2 fruit fly cellular contexts compared by ENCODE assay signal in genomic region chr2L:20287189-20287588, dm6.
TF ChIP-seq lines count a peak whose summit lies in the region.

No protein-coding gene starts in this region.

TF ChIP-seq in whole organism, embryonic, 481 proteins besides CTCF, POLR2A, EP300 and RAD21 (continued from another document and continues in another):
- TF ChIP-seq disco-r (GFP tag; optimal IDR thresholded peaks at IDR 0.05; lab: Kevin White, UChicago) (peak; percentile 15), insv (GFP tag; optimal IDR thresholded peaks at IDR 0.05; lab: Kevin White, UChicago) (peak in 1 of 2 experiments; percentile 59), CG12299 (tag; optimal IDR thresholded peaks at IDR 0.05; lab: Kevin White, UChicago) (peak; percentile 46), CG3407 (GFP tag; optimal IDR thresholded peaks at IDR 0.05; lab: Kevin White, UChicago) (peak; percentile 68), BEAF-32 (GFP tag; optimal IDR thresholded peaks at IDR 0.05; lab: Kevin White, UChicago) (no peak), CG16815 (GFP tag; optimal IDR thresholded peaks at IDR 0.05; lab: Kevin White, UChicago) (no peak), CG3995 (GFP tag; optimal IDR thresholded peaks at IDR 0.05; lab: Kevin White, UChicago) (peak; percentile 7), CG4820 (GFP tag; optimal IDR thresholded peaks at IDR 0.05; lab: Kevin White, UChicago) (no peak), CG13424 (tag; optimal IDR thresholded peaks at IDR 0.05; lab: Kevin White, UChicago) (peak; percentile 31), lbe (GFP tag; optimal IDR thresholded peaks at IDR 0.05; lab: Kevin White, UChicago) (no peak), pfk (GFP tag; optimal IDR thresholded peaks at IDR 0.05; lab: Kevin White, UChicago) (peak; percentile 34), HLH4C (GFP tag; IDR thresholded peaks at IDR 0.05; lab: Robert Waterston, UW; ENCODE audit: partially characterized antibody) (no peak), CG10462 (GFP tag; optimal IDR thresholded peaks at IDR 0.05; lab: Kevin White, UChicago) (peak; percentile 12), CG10543 (GFP tag; optimal IDR thresholded peaks at IDR 0.05; lab: Kevin White, UChicago) (peak; percentile 57), CG11085 (GFP tag; IDR thresholded peaks at IDR 0.05; lab: Robert Waterston, UW) (peak; percentile 48; the same call in 1 of the 2 replicates), salm (tag; optimal IDR thresholded peaks at IDR 0.05; lab: Kevin White, UChicago) (peak; percentile 31), CG3281 (GFP tag; optimal IDR thresholded peaks at IDR 0.05; lab: Kevin White, UChicago) (peak; percentile 76), jing (GFP tag; optimal IDR thresholded peaks at IDR 0.05; lab: Kevin White, UChicago) (peak; percentile 26), CG10209 (GFP tag; optimal IDR thresholded peaks at IDR 0.05; lab: Kevin White, UChicago) (peak; percentile 59), Mes4 (GFP tag; optimal IDR thresholded peaks at IDR 0.05; lab: Kevin White, UChicago) (peak; percentile 65), CG10274 (GFP tag; optimal IDR thresholded peaks at IDR 0.05; lab: Kevin White, UChicago) (peak; percentile 30), unpg (GFP tag; optimal IDR thresholded peaks at IDR 0.05; lab: Kevin White, UChicago) (peak; percentile 82), ind (GFP tag; optimal IDR thresholded peaks at IDR 0.05; lab: Kevin White, UChicago) (no peak), ash1 (GFP tag; optimal IDR thresholded peaks at IDR 0.05; lab: Kevin White, UChicago) (no peak), CG15011 (GFP tag; optimal IDR thresholded peaks at IDR 0.05; lab: Kevin White, UChicago) (peak; percentile 59), Hmx (GFP tag; optimal IDR thresholded peaks at IDR 0.05; lab: Kevin White, UChicago) (no peak), sob (GFP tag; IDR thresholded peaks at IDR 0.05; lab: Robert Waterston, UW) (peak; percentile 39; the same call in 1 of the 2 replicates), Side (GFP tag; optimal IDR thresholded peaks at IDR 0.05; lab: Kevin White, UChicago) (peak; percentile 40), CHES-1-like (GFP tag; optimal IDR thresholded peaks at IDR 0.05; lab: Kevin White, UChicago) (peak; percentile 56), sr (GFP tag; IDR thresholded peaks at IDR 0.05; lab: Robert Waterston, UW) (peak; percentile 61; the same call in 2 of the 3 replicates), chinmo (GFP tag; IDR thresholded peaks at IDR 0.05; lab: Robert Waterston, UW; ENCODE audit: partially characterized antibody) (no peak), CG17328 (GFP tag; IDR thresholded peaks at IDR 0.05; lab: Robert Waterston, UW) (peak; percentile 85), CG17385 (GFP tag; optimal IDR thresholded peaks at IDR 0.05; lab: Kevin White, UChicago) (peak; percentile 80), CG2712 (tag; optimal IDR thresholded peaks at IDR 0.05; lab: Kevin White, UChicago) (peak; percentile 17), ATbp (GFP tag; optimal IDR thresholded peaks at IDR 0.05; lab: Kevin White, UChicago) (peak; percentile 83), CG11504 (tag; optimal IDR thresholded peaks at IDR 0.05; lab: Kevin White, UChicago) (peak; percentile 45), Awh (GFP tag; IDR thresholded peaks at IDR 0.05; lab: Robert Waterston, UW) (peak; percentile 17; the same call in 1 of the 2 replicates), Hsf (GFP tag; optimal IDR thresholded peaks at IDR 0.05; lab: Kevin White, UChicago) (peak; percentile 54), H15 (GFP tag; IDR thresholded peaks at IDR 0.05; lab: Robert Waterston, UW) (peak; percentile 34; the same call in 1 of the 3 replicates), CG7372 (GFP tag; IDR thresholded peaks at IDR 0.05; lab: Robert Waterston, UW) (no peak), CG6254 (GFP tag; optimal IDR thresholded peaks at IDR 0.05; lab: Kevin White, UChicago) (peak; percentile 67), Asciz (GFP tag; optimal IDR thresholded peaks at IDR 0.05; lab: Kevin White, UChicago) (peak; percentile 46), CG8290 (GFP tag; optimal IDR thresholded peaks at IDR 0.05; lab: Kevin White, UChicago) (peak; percentile 64), CG8290 (tag; optimal IDR thresholded peaks at IDR 0.05; lab: Kevin White, UChicago) (peak; percentile 79 to 83), otp (GFP tag; IDR thresholded peaks at IDR 0.05; lab: Robert Waterston, UW) (peak; percentile 78; the same call in 2 of the 3 replicates), CG13296 (GFP tag; optimal IDR thresholded peaks at IDR 0.05; lab: Kevin White, UChicago) (peak; percentile 49), HLH54F (GFP tag; optimal IDR thresholded peaks at IDR 0.05; lab: Kevin White, UChicago) (peak; percentile 15), p53 (GFP tag; optimal IDR thresholded peaks at IDR 0.05; lab: Kevin White, UChicago) (peak; percentile 26), Sry-β (GFP tag; optimal IDR thresholded peaks at IDR 0.05; lab: Kevin White, UChicago) (peak; percentile 24), CG4424 (GFP tag; optimal IDR thresholded peaks at IDR 0.05; lab: Kevin White, UChicago) (peak; percentile 50), dmrt11E (tag; optimal IDR thresholded peaks at IDR 0.05; lab: Kevin White, UChicago) (peak; percentile 64), CG15479 (GFP tag; optimal IDR thresholded peaks at IDR 0.05; lab: Kevin White, UChicago) (peak; percentile 42), CG9876 (GFP tag; optimal IDR thresholded peaks at IDR 0.05; lab: Kevin White, UChicago) (peak; percentile 14), ase (GFP tag; IDR thresholded peaks at IDR 0.05; lab: Robert Waterston, UW) (peak; percentile 9; the same call in 1 of the 3 replicates), CG1233 (GFP tag; optimal IDR thresholded peaks at IDR 0.05; lab: Kevin White, UChicago) (peak; percentile 84), CG17361 (GFP tag; IDR thresholded peaks at IDR 0.05; lab: Robert Waterston, UW) (no peak), fd64A (GFP tag; optimal IDR thresholded peaks at IDR 0.05; lab: Kevin White, UChicago) (peak; percentile 60), Lim3 (GFP tag; IDR thresholded peaks at IDR 0.05; lab: Robert Waterston, UW) (no peak), CG14441 (GFP tag; IDR thresholded peaks at IDR 0.05; lab: Robert Waterston, UW) (peak; percentile 58; the same call in 1 of the 2 replicates), Fer3 (tag; optimal IDR thresholded peaks at IDR 0.05; lab: Kevin White, UChicago) (peak; percentile 68), vvl (GFP tag; IDR thresholded peaks at IDR 0.05; lab: Robert Waterston, UW) (no peak), CG2875 (GFP tag; optimal IDR thresholded peaks at IDR 0.05; lab: Kevin White, UChicago) (peak; percentile 81), crp (GFP tag; optimal IDR thresholded peaks at IDR 0.05; lab: Kevin White, UChicago) (peak in 1 of 2 experiments; percentile 5), stc (GFP tag; IDR thresholded peaks at IDR 0.05; lab: Robert Waterston, UW) (peak; percentile 53)

TF ChIP-seq in whole organism, prepupa, 60 proteins besides CTCF, POLR2A, EP300 and RAD21 (continued from another document):
- no peak for TF ChIP-seq dsx (GFP tag; optimal IDR thresholded peaks at IDR 0.05; lab: Kevin White, UChicago; ENCODE audit: poor library complexity, severe bottlenecking)
- no peak for TF ChIP-seq CG8119 (GFP tag; IDR thresholded peaks at IDR 0.05; lab: Robert Waterston, UW)
- TF ChIP-seq achi (GFP tag; optimal IDR thresholded peaks at IDR 0.05; lab: Kevin White, UChicago) = peak; percentile 61
- TF ChIP-seq CG34406 (GFP tag; optimal IDR thresholded peaks at IDR 0.05; lab: Kevin White, UChicago) = peak; percentile 68
- TF ChIP-seq Met (GFP tag; optimal IDR thresholded peaks at IDR 0.05; lab: Kevin White, UChicago) = peak; percentile 57
- no peak for TF ChIP-seq CG6276 (GFP tag; optimal IDR thresholded peaks at IDR 0.05; lab: Kevin White, UChicago)
- TF ChIP-seq net (GFP tag; optimal IDR thresholded peaks at IDR 0.05; lab: Kevin White, UChicago) = peak; percentile 63
- TF ChIP-seq CG32006 (GFP tag; optimal IDR thresholded peaks at IDR 0.05; lab: Kevin White, UChicago) = peak; percentile 34
- TF ChIP-seq CG6854 (GFP tag; optimal IDR thresholded peaks at IDR 0.05; lab: Kevin White, UChicago) = peak; percentile 66
- TF ChIP-seq acj6 (GFP tag; optimal IDR thresholded peaks at IDR 0.05; lab: Kevin White, UChicago) = peak; percentile 36
- no peak for TF ChIP-seq Eip93F (GFP tag; optimal IDR thresholded peaks at IDR 0.05; lab: Kevin White, UChicago)
- TF ChIP-seq Ets96B (tag; optimal IDR thresholded peaks at IDR 0.05; lab: Kevin White, UChicago) = no peak
- TF ChIP-seq CG3032 (tag; optimal IDR thresholded peaks at IDR 0.05; lab: Kevin White, UChicago) = no peak
- no peak for TF ChIP-seq CG11902 (GFP tag; optimal IDR thresholded peaks at IDR 0.05; lab: Kevin White, UChicago)
- no peak for TF ChIP-seq pdm3 (GFP tag; optimal IDR thresholded peaks at IDR 0.05; lab: Kevin White, UChicago)
- TF ChIP-seq CG10669 (GFP tag; optimal IDR thresholded peaks at IDR 0.05; lab: Kevin White, UChicago) = peak; percentile 56
- peak; percentile 57 for TF ChIP-seq CG8632 (GFP tag; optimal IDR thresholded peaks at IDR 0.05; lab: Kevin White, UChicago)
- no peak for TF ChIP-seq Gug (GFP tag; IDR thresholded peaks at IDR 0.05; lab: Robert Waterston, UW)
- peak; percentile 54 for TF ChIP-seq vri (GFP tag; optimal IDR thresholded peaks at IDR 0.05; lab: Kevin White, UChicago)
- TF ChIP-seq spab (GFP tag; optimal IDR thresholded peaks at IDR 0.05; lab: Kevin White, UChicago) = peak; percentile 25
- TF ChIP-seq CG16779 (tag; optimal IDR thresholded peaks at IDR 0.05; lab: Kevin White, UChicago) = peak; percentile 37
- peak; percentile 14 for TF ChIP-seq Eip75B (GFP tag; optimal IDR thresholded peaks at IDR 0.05; lab: Kevin White, UChicago)
- peak; percentile 43 for TF ChIP-seq dac (GFP tag; optimal IDR thresholded peaks at IDR 0.05; lab: Kevin White, UChicago)
- no peak for TF ChIP-seq CG6163 (GFP tag; IDR thresholded peaks at IDR 0.05; lab: Robert Waterston, UW)
- TF ChIP-seq Smox (GFP tag; optimal IDR thresholded peaks at IDR 0.05; lab: Kevin White, UChicago) = peak; percentile 19
- peak; percentile 51 for TF ChIP-seq lz (GFP tag; optimal IDR thresholded peaks at IDR 0.05; lab: Kevin White, UChicago)
- TF ChIP-seq CG3919 (GFP tag; optimal IDR thresholded peaks at IDR 0.05; lab: Kevin White, UChicago) = no peak
- TF ChIP-seq CG11762 (GFP tag; optimal IDR thresholded peaks at IDR 0.05; lab: Kevin White, UChicago; ENCODE audit: insufficient read depth) = peak; percentile 33
- no peak for TF ChIP-seq CG10631 (GFP tag; optimal IDR thresholded peaks at IDR 0.05; lab: Kevin White, UChicago)
- TF ChIP-seq CG15336 (GFP tag; IDR thresholded peaks at IDR 0.05; lab: Robert Waterston, UW) = peak; percentile 28; the same call in 1 of the 2 replicates
- no peak for TF ChIP-seq Ets21C (GFP tag; optimal IDR thresholded peaks at IDR 0.05; lab: Kevin White, UChicago)
- TF ChIP-seq Sox15 (GFP tag; optimal IDR thresholded peaks at IDR 0.05; lab: Kevin White, UChicago) = peak; percentile 44
- peak; percentile 53 for TF ChIP-seq esn (GFP tag; optimal IDR thresholded peaks at IDR 0.05; lab: Kevin White, UChicago)
- TF ChIP-seq Eip78C (GFP tag; lab: Kevin White, UChicago) = no peak
- peak; percentile 57 for TF ChIP-seq Hr39 (GFP tag; optimal IDR thresholded peaks at IDR 0.05; lab: Kevin White, UChicago)
- peak; percentile 33 for TF ChIP-seq CG8319 (GFP tag; optimal IDR thresholded peaks at IDR 0.05; lab: Kevin White, UChicago)
- TF ChIP-seq svp (GFP tag; lab: Kevin White, UChicago) = peak; percentile 8
- TF ChIP-seq topi (GFP tag; optimal IDR thresholded peaks at IDR 0.05; lab: Kevin White, UChicago) = no peak
- TF ChIP-seq Hr4 (GFP tag; optimal IDR thresholded peaks at IDR 0.05; lab: Kevin White, UChicago) = no peak
